Fruit fly (Drosophila melanogaster): ENCODE data around the gene CG42570.
A peak's percentile ranks its signal among the peaks of the same experiment; 100 is the strongest.

CG42570 gene

dm6 chr3L:15731832-15732506 is 14.3 kb downstream of the CG42570 start:
- no peak for TF ChIP-seq Sox102F (GFP tag; optimal IDR thresholded peaks at IDR 0.05)
- no peak for TF ChIP-seq D19A (tag; optimal IDR thresholded peaks at IDR 0.05)
- no peak for TF ChIP-seq kay (GFP tag; optimal IDR thresholded peaks at IDR 0.05)
- no peak for TF ChIP-seq NC2β (GFP tag; optimal IDR thresholded peaks at IDR 0.05)
- TF ChIP-seq CG4424 (GFP tag; optimal IDR thresholded peaks at IDR 0.05): no peak
- TF ChIP-seq ems (GFP tag; optimal IDR thresholded peaks at IDR 0.05): no peak
- TF ChIP-seq row (GFP tag; IDR thresholded peaks at IDR 0.05): no peak
- no peak for TF ChIP-seq Adf1 (GFP tag; IDR thresholded peaks at IDR 0.05)
- no peak for TF ChIP-seq Side (GFP tag; optimal IDR thresholded peaks at IDR 0.05)
- no peak for TF ChIP-seq Hr39 (optimal IDR thresholded peaks at IDR 0.05)
- no peak for TF ChIP-seq CG7357 (GFP tag; IDR thresholded peaks at IDR 0.05)
- TF ChIP-seq tll (GFP tag; optimal IDR thresholded peaks at IDR 0.05): peak in 1 of 2 experiments; percentile 67
- TF ChIP-seq kah (GFP tag; optimal IDR thresholded peaks at IDR 0.05): no peak
- no peak for TF ChIP-seq cg (GFP tag; optimal IDR thresholded peaks at IDR 0.05)
- TF ChIP-seq CG17359 (tag; optimal IDR thresholded peaks at IDR 0.05): no peak
- no peak for TF ChIP-seq Chrac-16 (GFP tag; optimal IDR thresholded peaks at IDR 0.05)
- peak; percentile 45 for TF ChIP-seq CG10979 (tag; optimal IDR thresholded peaks at IDR 0.05)
- no peak for TF ChIP-seq pan (optimal IDR thresholded peaks at IDR 0.05)
- no peak for TF ChIP-seq pan (GFP tag; optimal IDR thresholded peaks at IDR 0.05 in 1 of 2, IDR thresholded peaks at IDR 0.05 in 1 of 2)
- TF ChIP-seq CG12071 (GFP tag; optimal IDR thresholded peaks at IDR 0.05): no peak
- TF ChIP-seq CG4617 (GFP tag; optimal IDR thresholded peaks at IDR 0.05; ENCODE audit: borderline replicate concordance): no peak
- TF ChIP-seq salm (tag; optimal IDR thresholded peaks at IDR 0.05): no peak
- TF ChIP-seq CG6254 (GFP tag; optimal IDR thresholded peaks at IDR 0.05): no peak
- no peak for TF ChIP-seq CG13894 (tag; optimal IDR thresholded peaks at IDR 0.05)
- TF ChIP-seq nerfin-2 (GFP tag; IDR thresholded peaks at IDR 0.05; ENCODE audit: partially characterized antibody): no peak
- TF ChIP-seq ara (GFP tag; IDR thresholded peaks at IDR 0.05): 0 out of 2 replicates have a peak, but pooled peaks have one; percentile 18
- TF ChIP-seq CG16863 (GFP tag; optimal IDR thresholded peaks at IDR 0.05): no peak
- TF ChIP-seq Bdp1 (GFP tag; optimal IDR thresholded peaks at IDR 0.05): no peak
- no peak for TF ChIP-seq gcm2 (GFP tag; optimal IDR thresholded peaks at IDR 0.05)
- no peak for TF ChIP-seq Poxn (GFP tag; IDR thresholded peaks at IDR 0.05)
- TF ChIP-seq CG4328 (GFP tag; optimal IDR thresholded peaks at IDR 0.05): no peak
- no peak for TF ChIP-seq CG10654 (GFP tag; optimal IDR thresholded peaks at IDR 0.05)
- no peak for TF ChIP-seq gsb-n (tag; optimal IDR thresholded peaks at IDR 0.05)
- TF ChIP-seq CG15696 (tag; optimal IDR thresholded peaks at IDR 0.05): peak; percentile 53
- TF ChIP-seq tna (GFP tag; IDR thresholded peaks at IDR 0.05; ENCODE audit: partially characterized antibody): no peak
- no peak for TF ChIP-seq ind (GFP tag; optimal IDR thresholded peaks at IDR 0.05)
- TF ChIP-seq sim (GFP tag; IDR thresholded peaks at IDR 0.05): no peak
- TF ChIP-seq lov (optimal IDR thresholded peaks at IDR 0.05): no peak
- no peak for TF ChIP-seq lov (GFP tag; IDR thresholded peaks at IDR 0.05)
- peak; percentile 37 for TF ChIP-seq dmrt11E (tag; optimal IDR thresholded peaks at IDR 0.05)
- peak; percentile 52 for TF ChIP-seq zen (tag; optimal IDR thresholded peaks at IDR 0.05)
- TF ChIP-seq BtbVII (GFP tag; optimal IDR thresholded peaks at IDR 0.05): no peak
- peak; percentile 3 for TF ChIP-seq trem (tag; optimal IDR thresholded peaks at IDR 0.05)
- no peak for TF ChIP-seq CG7963 (GFP tag; IDR thresholded peaks at IDR 0.05; ENCODE audit: partially characterized antibody)
- TF ChIP-seq CG32767 (GFP tag; IDR thresholded peaks at IDR 0.05): no peak
- no peak for TF ChIP-seq CG6683 (GFP tag; optimal IDR thresholded peaks at IDR 0.05)
- TF ChIP-seq CG33213 (GFP tag; optimal IDR thresholded peaks at IDR 0.05): no peak
- no peak for TF ChIP-seq B-H2 (GFP tag; optimal IDR thresholded peaks at IDR 0.05)
- no peak for TF ChIP-seq Scr (GFP tag; IDR thresholded peaks at IDR 0.05; ENCODE audit: partially characterized antibody)
- peak; percentile 33 for TF ChIP-seq CG8924 (tag; optimal IDR thresholded peaks at IDR 0.05)
- no peak for TF ChIP-seq Atf6 (GFP tag; IDR thresholded peaks at IDR 0.05)
